Worm (Caenorhabditis elegans): ENCODE results near the gene F41G4.7.
"Not testable (repeated sequence)": the region's sequence is repeated elsewhere in the genome, so short reads cannot be mapped to it uniquely, and the experiment has no call there.

F41G4.7 gene

ce11 chrX:16836304-16836703, at the start of gene F41G4.7:
TSS of gene F41G4.7 (minus strand) at chrX:16836404.
- TF ChIP-seq elt-2 (tag; optimal IDR thresholded peaks at IDR 0.05) (no peak), madf-2 (tag; optimal IDR thresholded peaks at IDR 0.05) (no peak), ceh-2 (tag; optimal IDR thresholded peaks at IDR 0.05) (no peak), pha-2 (tag; optimal IDR thresholded peaks at IDR 0.05) (no peak), tbx-2 (tag; optimal IDR thresholded peaks at IDR 0.05) (no peak), K02D7.2 (tag; optimal IDR thresholded peaks at IDR 0.05) (no peak), ama-1 (optimal IDR thresholded peaks at IDR 0.05) (no peak), ceh-19 (GFP tag; optimal IDR thresholded peaks at IDR 0.05) (no peak), odd-2 (tag; optimal IDR thresholded peaks at IDR 0.05) (no peak)

- TF ChIP-seq ceh-24 (tag; optimal IDR thresholded peaks at IDR 0.05) (no peak), syd-9 (tag; optimal IDR thresholded peaks at IDR 0.05) (no peak), ets-4 (tag; optimal IDR thresholded peaks at IDR 0.05) (no peak), ref-2 (tag; optimal IDR thresholded peaks at IDR 0.05) (no peak), dve-1 (tag; optimal IDR thresholded peaks at IDR 0.05) (no peak), sox-2 (GFP tag; IDR thresholded peaks at IDR 0.05) (no peak), tbx-2 (tag; optimal IDR thresholded peaks at IDR 0.05) (no peak), unc-42 (tag; optimal IDR thresholded peaks at IDR 0.05) (no peak), tbx-7 (tag; optimal IDR thresholded peaks at IDR 0.05) (no peak), pros-1 (tag; optimal IDR thresholded peaks at IDR 0.05) (no peak), K02D7.2 (tag; optimal IDR thresholded peaks at IDR 0.05) (no peak), madf-2 (tag; optimal IDR thresholded peaks at IDR 0.05) (no peak), ahr-1 (tag; optimal IDR thresholded peaks at IDR 0.05) (no peak), unc-55 (GFP tag; optimal IDR thresholded peaks at IDR 0.05) (no peak), ama-1 (optimal IDR thresholded peaks at IDR 0.05) (no peak)
Observed at ce11 chrX:16884075-16884474, 47.9 kb upstream of the F41G4.7 start.

- not testable (repeated sequence) for TF ChIP-seq dmd-4 (tag; optimal IDR thresholded peaks at IDR 0.05; ENCODE audit: borderline replicate concordance); dve-1 (tag; optimal IDR thresholded peaks at IDR 0.05); ceh-30 (tag; optimal IDR thresholded peaks at IDR 0.05)
Observed at ce11 chrX:16883426-16883825, 47.2 kb upstream of the F41G4.7 start, which contains the start of gene Y13C8A.1. TSS of gene Y13C8A.1 (plus strand) at chrX:16883726.

- TF ChIP-seq ceh-9 (tag; optimal IDR thresholded peaks at IDR 0.05) (no peak), lim-6 (tag; optimal IDR thresholded peaks at IDR 0.05) (no peak), ceh-6 (GFP tag; optimal IDR thresholded peaks at IDR 0.05) (no peak), ahr-1 (tag; optimal IDR thresholded peaks at IDR 0.05) (no peak), hlh-15 (tag; optimal IDR thresholded peaks at IDR 0.05) (no peak), elt-4 (tag; optimal IDR thresholded peaks at IDR 0.05) (no peak), ama-1 (optimal IDR thresholded peaks at IDR 0.05) (no peak), fkh-10 (GFP tag; optimal IDR thresholded peaks at IDR 0.05) (no peak), elt-2 (tag; optimal IDR thresholded peaks at IDR 0.05) (no peak), F13H6.1 (tag; optimal IDR thresholded peaks at IDR 0.05) (no peak), zip-5 (tag; optimal IDR thresholded peaks at IDR 0.05) (no peak), hlh-8 (tag; optimal IDR thresholded peaks at IDR 0.05) (no peak), pros-1 (tag; optimal IDR thresholded peaks at IDR 0.05) (no peak)
Observed at ce11 chrX:16880426-16880825, 44.2 kb upstream of the F41G4.7 start, which contains the start of gene acs-9. TSS of gene acs-9 (minus strand) at chrX:16880526.

ce11 chrX:16872446-16872962, 36.3 kb upstream of the F41G4.7 start, which contains the start of gene T20F7.1:
TSS of gene T20F7.1 (plus strand) at chrX:16872912.
- TF ChIP-seq ceh-2 (tag; optimal IDR thresholded peaks at IDR 0.05), result peak; percentile 10
- TF ChIP-seq nfya-1 (tag; optimal IDR thresholded peaks at IDR 0.05), result peak; percentile 68
- TF ChIP-seq fkh-10 (GFP tag; optimal IDR thresholded peaks at IDR 0.05), result no peak
- no peak for TF ChIP-seq elt-4 (tag; optimal IDR thresholded peaks at IDR 0.05)
- TF ChIP-seq T23F11.4 (GFP tag; optimal IDR thresholded peaks at IDR 0.05), result no peak
- TF ChIP-seq eyg-1 (tag; optimal IDR thresholded peaks at IDR 0.05), result no peak
- TF ChIP-seq pag-3 (tag; optimal IDR thresholded peaks at IDR 0.05; ENCODE audit: borderline replicate concordance), result no peak
- TF ChIP-seq hlh-30 (tag; optimal IDR thresholded peaks at IDR 0.05; ENCODE audit: insufficient read depth), result peak; percentile 54
- TF ChIP-seq dve-1 (tag; optimal IDR thresholded peaks at IDR 0.05), result no peak
- no peak for TF ChIP-seq che-1 (tag; optimal IDR thresholded peaks at IDR 0.05)
- no peak for TF ChIP-seq sox-4 (tag; optimal IDR thresholded peaks at IDR 0.05)
- peak; percentile 30 for TF ChIP-seq unc-42 (tag; optimal IDR thresholded peaks at IDR 0.05)
- TF ChIP-seq ama-1 (optimal IDR thresholded peaks at IDR 0.05), result no peak
- TF ChIP-seq Y22D7AL.16 (tag; optimal IDR thresholded peaks at IDR 0.05), result no peak
- TF ChIP-seq mec-3 (tag; optimal IDR thresholded peaks at IDR 0.05; ENCODE audit: borderline replicate concordance), result no peak
- TF ChIP-seq unc-55 (GFP tag; optimal IDR thresholded peaks at IDR 0.05), result peak; percentile 57
- TF ChIP-seq ceh-31 (tag; optimal IDR thresholded peaks at IDR 0.05), result peak; percentile 62
- no peak for TF ChIP-seq K02D7.2 (tag; optimal IDR thresholded peaks at IDR 0.05)
- peak; percentile 13 for TF ChIP-seq ceh-30 (tag; optimal IDR thresholded peaks at IDR 0.05)
- TF ChIP-seq pat-9 (tag; optimal IDR thresholded peaks at IDR 0.05), result no peak
- TF ChIP-seq sox-2 (GFP tag; IDR thresholded peaks at IDR 0.05), result peak; percentile 59; the same call in 1 of the 2 replicates
- TF ChIP-seq sdc-2 (tag; optimal IDR thresholded peaks at IDR 0.05), result peak; percentile 74
- no peak for TF ChIP-seq F13H6.1 (tag; optimal IDR thresholded peaks at IDR 0.05)
- TF ChIP-seq ets-4 (tag; optimal IDR thresholded peaks at IDR 0.05), result no peak
